Worm (Caenorhabditis elegans) whole organism, L4/young adult: ENCODE measurements around the gene T15H9.5.

Experiments used
- W03F9.2 ChIP-seq: fragments of 150-350 bp; optimal IDR thresholded peaks from 2 replicates; lab custom pipeline; 2014; ENCODE audit warnings: missing biosample characterization, missing genetic modification characterization
- him-1 ChIP-seq: sonication (generic microtip); optimal IDR thresholded peaks from 2 replicates; lab custom pipeline; 2016; ENCODE audit warnings: missing genotype, missing genetic modification reagents, missing genetic modification characterization, missing compliant biosample characterization

DNA sequence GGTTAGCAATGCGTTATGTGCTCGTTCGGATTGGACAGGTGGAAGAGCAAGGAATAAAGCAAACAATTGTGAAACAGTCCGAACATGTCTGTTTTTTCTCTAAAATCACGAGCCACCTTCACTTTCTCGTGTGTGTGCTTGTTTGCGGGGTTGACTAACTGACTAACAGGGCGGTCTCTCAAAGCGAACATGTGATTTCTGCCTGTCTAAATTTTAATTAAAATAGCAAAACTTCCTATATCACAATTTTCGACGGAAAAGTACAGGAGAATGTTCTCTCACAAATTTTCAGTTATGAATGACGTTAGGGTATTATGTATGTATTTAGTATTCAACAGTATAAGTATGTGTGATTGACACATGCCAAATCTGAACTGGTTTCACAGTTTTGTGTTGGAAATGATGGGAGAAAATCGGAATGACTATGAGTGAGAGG lies 10.7 kb upstream of the T15H9.5 start:
- TF ChIP-seq him-1 (tag; lab: Kevin White, UChicago): no peak
- peak; percentile 14 for TF ChIP-seq W03F9.2 (tag; lab: Kevin White, UChicago)
